Fruit fly (Drosophila melanogaster) whole organism, embryonic: ENCODE measurements around the gene cher.

Experiments
- Atf-2 ChIP-seq: fragments of 200-800 bp; sonication (Bioruptor generic); optimal IDR thresholded peaks from 2 replicates; lab custom pipeline; 2016; ENCODE audit warnings: missing biosample characterization, missing genetic modification characterization
- Bgb ChIP-seq: fragments of 200-800 bp; sonication (Bioruptor generic); IDR thresholded peaks from 2 replicates; pipeline ENCODE4 v1.3.6; 2022; ENCODE audit warnings: missing biosample characterization, missing genetic modification characterization; ENCODE audit not compliant: partially characterized antibody
- CG10267 ChIP-seq: fragments of 200-800 bp; sonication (Bioruptor generic); optimal IDR thresholded peaks from 2 replicates; lab custom pipeline; 2018; ENCODE audit warnings: missing biosample characterization, mild to moderate bottlenecking, missing genetic modification characterization, moderate library complexity
- CG11456 ChIP-seq: fragments of 200-800 bp; sonication (Bioruptor generic); IDR thresholded peaks from 3 replicates; pipeline ENCODE4 v1.3.6; 2022; ENCODE audit warnings: missing biosample characterization, missing genetic modification characterization
- CG12219 ChIP-seq: fragments of 200-800 bp; sonication (Bioruptor generic); optimal IDR thresholded peaks from 3 replicates; lab custom pipeline; 2018; ENCODE audit warnings: missing biosample characterization, mild to moderate bottlenecking, missing genetic modification characterization
- CG13296 ChIP-seq: fragments of 200-800 bp; sonication (Bioruptor generic); optimal IDR thresholded peaks from 3 replicates; lab custom pipeline; 2018; ENCODE audit warnings: missing biosample characterization, mild to moderate bottlenecking, missing genetic modification characterization
- CG13424 ChIP-seq: fragments of 200-800 bp; sonication (Bioruptor generic); optimal IDR thresholded peaks from 2 replicates; lab custom pipeline; 2019; ENCODE audit warnings: missing biosample characterization, mild to moderate bottlenecking, missing genetic modification characterization, moderate library complexity
- CG15514 ChIP-seq: fragments of 200-800 bp; sonication (Bioruptor generic); optimal IDR thresholded peaks from 3 replicates; lab custom pipeline; 2017; ENCODE audit warnings: missing biosample characterization, missing genetic modification characterization, mild to moderate bottlenecking, moderate library complexity, missing genetic modification reagents
- CG17186 ChIP-seq: fragments of 200-800 bp; sonication (Bioruptor generic); optimal IDR thresholded peaks from 3 replicates; lab custom pipeline; 2017; ENCODE audit warnings: missing biosample characterization, missing genetic modification reagents, missing genetic modification characterization
- CG17802 ChIP-seq: fragments of 200-800 bp; sonication (Bioruptor generic); optimal IDR thresholded peaks from 2 replicates; lab custom pipeline; 2018; ENCODE audit warnings: missing biosample characterization, mild to moderate bottlenecking, missing genetic modification characterization, moderate library complexity
- CG2889 ChIP-seq: fragments of 200-800 bp; sonication (Bioruptor generic); IDR thresholded peaks from 3 replicates; pipeline ENCODE4 v1.3.6; 2022; ENCODE audit warnings: missing biosample characterization, missing genetic modification characterization
- CG3065 ChIP-seq: fragments of 200-800 bp; sonication (Bioruptor generic); optimal IDR thresholded peaks from 2 replicates; lab custom pipeline; 2016; ENCODE audit warnings: missing biosample characterization, missing genetic modification characterization
- CG34376 ChIP-seq: fragments of 200-800 bp; sonication (Bioruptor generic); optimal IDR thresholded peaks from 2 replicates; lab custom pipeline; 2018; ENCODE audit warnings: missing biosample characterization, mild to moderate bottlenecking, missing genetic modification characterization
- CG4328 ChIP-seq: fragments of 200-800 bp; sonication (Bioruptor generic); optimal IDR thresholded peaks from 3 replicates; lab custom pipeline; 2017; ENCODE audit warnings: missing biosample characterization, missing genetic modification reagents, missing genetic modification characterization
- CG4617 ChIP-seq: fragments of 200-800 bp; sonication (Bioruptor generic); optimal IDR thresholded peaks from 3 replicates; lab custom pipeline; 2016; ENCODE audit warnings: missing biosample characterization, missing genetic modification characterization, borderline replicate concordance
- CG7786 ChIP-seq: fragments of 200-800 bp; sonication (Bioruptor generic); optimal IDR thresholded peaks from 2 replicates; lab custom pipeline; 2016; ENCODE audit warnings: missing biosample characterization, missing genetic modification characterization
- CG7987 ChIP-seq: fragments of 200-800 bp; sonication (Bioruptor generic); optimal IDR thresholded peaks from 2 replicates; lab custom pipeline; 2018; ENCODE audit warnings: missing biosample characterization, mild to moderate bottlenecking, missing genetic modification characterization, moderate library complexity
- CG8924 ChIP-seq: fragments of 200-800 bp; optimal IDR thresholded peaks from 3 replicates; lab custom pipeline; 2019; ENCODE audit warnings: missing biosample characterization, mild to moderate bottlenecking, missing genetic modification characterization, moderate library complexity
- Chrac-16 ChIP-seq: fragments of 200-800 bp; sonication (Bioruptor generic); optimal IDR thresholded peaks from 3 replicates; lab custom pipeline; 2016; ENCODE audit warnings: missing biosample characterization, missing genetic modification characterization
- Dbx ChIP-seq: fragments of 200-800 bp; sonication (Bioruptor generic); IDR thresholded peaks from 3 replicates; pipeline ENCODE4 v1.3.6; 2022; ENCODE audit warnings: missing biosample characterization, missing genetic modification characterization
- Doc2 ChIP-seq: fragments of 200-800 bp; sonication (Bioruptor generic); IDR thresholded peaks from 2 replicates; pipeline ENCODE4 v1.3.6; 2022; ENCODE audit warnings: missing biosample characterization, missing genetic modification characterization
- Dp ChIP-seq: fragments of 200-800 bp; sonication (Bioruptor generic); optimal IDR thresholded peaks from 2 replicates; lab custom pipeline; 2018; ENCODE audit warnings: missing biosample characterization, mild to moderate bottlenecking, missing genetic modification characterization, moderate library complexity
- Drgx ChIP-seq: fragments of 200-800 bp; sonication (Bioruptor generic); IDR thresholded peaks from 2 replicates; pipeline ENCODE4 v1.3.6; 2022; ENCODE audit warnings: missing biosample characterization, missing genetic modification characterization
- Fer2 ChIP-seq: fragments of 200-800 bp; sonication (Bioruptor generic); optimal IDR thresholded peaks from 2 replicates; lab custom pipeline; 2018; ENCODE audit warnings: missing biosample characterization, mild to moderate bottlenecking, missing genetic modification characterization, moderate library complexity
- Scr ChIP-seq: fragments of 200-800 bp; sonication (Bioruptor generic); IDR thresholded peaks from 2 replicates; pipeline ENCODE4 v1.3.6; 2022; ENCODE audit warnings: missing biosample characterization, missing genetic modification characterization; ENCODE audit not compliant: partially characterized antibody
- Trl ChIP-seq, 3 experiments: fragments of >200 bp in 2 of 3; fragments of 200-800 bp in 1 of 3; sonication (Bioruptor generic) in 1 of 3; optimal IDR thresholded peaks; 2 replicates in 1 of 3; 3 replicates in 2 of 3; lab custom pipeline; 2016 to 2017; ENCODE audit warnings: missing biosample characterization in 1 of 3, missing genetic modification characterization in 1 of 3
- YL-1 ChIP-seq: fragments of 200-800 bp; sonication (Bioruptor generic); optimal IDR thresholded peaks from 3 replicates; lab custom pipeline; 2017; ENCODE audit warnings: missing biosample characterization, mild to moderate bottlenecking, missing genetic modification characterization
- amos ChIP-seq: fragments of 200-800 bp; sonication (Bioruptor generic); IDR thresholded peaks from 2 replicates; pipeline ENCODE4 v1.3.6; 2022; ENCODE audit warnings: missing biosample characterization, missing genetic modification characterization; ENCODE audit not compliant: partially characterized antibody
- btn ChIP-seq: fragments of 200-800 bp; sonication (Bioruptor generic); optimal IDR thresholded peaks from 2 replicates; lab custom pipeline; 2016; ENCODE audit warnings: missing biosample characterization, missing genetic modification characterization
- cad ChIP-seq: fragments of >200 bp; optimal IDR thresholded peaks from 2 replicates; lab custom pipeline; 2017; ENCODE audit warnings: missing biosample characterization, missing genetic modification characterization
- chm ChIP-seq: fragments of 200-800 bp; sonication (Bioruptor generic); IDR thresholded peaks from 2 replicates; pipeline ENCODE4 v1.3.6; 2022; ENCODE audit warnings: missing biosample characterization, missing genetic modification characterization
- cwo ChIP-seq: fragments of 200-800 bp; sonication (Bioruptor generic); optimal IDR thresholded peaks from 3 replicates; lab custom pipeline; 2017; ENCODE audit warnings: missing biosample characterization, missing genetic modification characterization, mild to moderate bottlenecking, moderate library complexity, missing genetic modification reagents
- dmrt99B ChIP-seq: fragments of 200-800 bp; sonication (Bioruptor generic); optimal IDR thresholded peaks from 2 replicates; lab custom pipeline; 2018; ENCODE audit warnings: missing biosample characterization, mild to moderate bottlenecking, missing genetic modification characterization, moderate library complexity
- en ChIP-seq: fragments of 200-800 bp; sonication (Bioruptor generic); optimal IDR thresholded peaks from 2 replicates; lab custom pipeline; 2016; ENCODE audit warnings: missing biosample characterization, missing genetic modification characterization
- eve ChIP-seq, 2 experiments: fragments of >200 bp; optimal IDR thresholded peaks; 2 replicates each; lab custom pipeline; 2017; ENCODE audit warnings: missing biosample characterization in 2 of 2, missing genetic modification characterization in 2 of 2
- ftz-f1 ChIP-seq: fragments of 200-800 bp; sonication (Bioruptor generic); optimal IDR thresholded peaks from 2 replicates; lab custom pipeline; 2016; ENCODE audit warnings: missing biosample characterization, missing genetic modification characterization
- fu2 ChIP-seq: fragments of 200-800 bp; sonication (Bioruptor generic); optimal IDR thresholded peaks from 2 replicates; lab custom pipeline; 2016; ENCODE audit warnings: missing biosample characterization, missing genetic modification characterization
- nerfin-1 ChIP-seq: fragments of 200-800 bp; sonication (Bioruptor generic); optimal IDR thresholded peaks from 3 replicates; lab custom pipeline; 2019; ENCODE audit warnings: missing biosample characterization, mild to moderate bottlenecking, missing genetic modification characterization, moderate library complexity
- onecut ChIP-seq: fragments of 200-800 bp; sonication (Bioruptor generic); IDR thresholded peaks from 2 replicates; pipeline ENCODE4 v1.3.6; 2022; ENCODE audit warnings: missing biosample characterization, missing genetic modification characterization
- pho ChIP-seq: fragments of 200-800 bp; sonication (Bioruptor generic); optimal IDR thresholded peaks from 2 replicates; lab custom pipeline; 2016; ENCODE audit warnings: missing biosample characterization, missing genetic modification characterization
- pum ChIP-seq: fragments of 200-800 bp; sonication (Bioruptor generic); optimal IDR thresholded peaks from 2 replicates; lab custom pipeline; 2016; ENCODE audit warnings: missing biosample characterization, missing genetic modification characterization
- sisA ChIP-seq: fragments of 200-800 bp; sonication (Bioruptor generic); IDR thresholded peaks from 2 replicates; pipeline ENCODE4 v1.3.6; 2022; ENCODE audit warnings: missing biosample characterization, missing genetic modification characterization
- slbo ChIP-seq: fragments of 200-800 bp; sonication (Bioruptor generic); IDR thresholded peaks from 2 replicates; pipeline ENCODE4 v1.3.6; 2022; ENCODE audit warnings: missing biosample characterization, missing genetic modification characterization
- sug ChIP-seq: fragments of 200-800 bp; optimal IDR thresholded peaks from 2 replicates; lab custom pipeline; 2019; ENCODE audit warnings: missing biosample characterization, mild to moderate bottlenecking, missing genetic modification characterization, moderate library complexity
- trem ChIP-seq: fragments of 200-800 bp; optimal IDR thresholded peaks from 3 replicates; lab custom pipeline; 2019; ENCODE audit warnings: missing biosample characterization, mild to moderate bottlenecking, missing genetic modification characterization, moderate library complexity
- tx ChIP-seq: fragments of 200-800 bp; sonication (Bioruptor generic); optimal IDR thresholded peaks from 2 replicates; lab custom pipeline; 2016; ENCODE audit warnings: missing biosample characterization, missing genetic modification characterization
- zen ChIP-seq: fragments of 200-800 bp; sonication (Bioruptor generic); optimal IDR thresholded peaks from 3 replicates; lab custom pipeline; 2018; ENCODE audit warnings: missing biosample characterization, mild to moderate bottlenecking, missing genetic modification characterization, moderate library complexity
- zf30C ChIP-seq: fragments of 200-800 bp; sonication (Bioruptor generic); optimal IDR thresholded peaks from 3 replicates; lab custom pipeline; 2018; ENCODE audit warnings: missing biosample characterization, mild to moderate bottlenecking, missing genetic modification characterization
- zfh2 ChIP-seq: fragments of 200-800 bp; sonication (Bioruptor generic); optimal IDR thresholded peaks from 2 replicates; lab custom pipeline; 2016; ENCODE audit warnings: missing biosample characterization, missing genetic modification characterization

Gene cher

DNA sequence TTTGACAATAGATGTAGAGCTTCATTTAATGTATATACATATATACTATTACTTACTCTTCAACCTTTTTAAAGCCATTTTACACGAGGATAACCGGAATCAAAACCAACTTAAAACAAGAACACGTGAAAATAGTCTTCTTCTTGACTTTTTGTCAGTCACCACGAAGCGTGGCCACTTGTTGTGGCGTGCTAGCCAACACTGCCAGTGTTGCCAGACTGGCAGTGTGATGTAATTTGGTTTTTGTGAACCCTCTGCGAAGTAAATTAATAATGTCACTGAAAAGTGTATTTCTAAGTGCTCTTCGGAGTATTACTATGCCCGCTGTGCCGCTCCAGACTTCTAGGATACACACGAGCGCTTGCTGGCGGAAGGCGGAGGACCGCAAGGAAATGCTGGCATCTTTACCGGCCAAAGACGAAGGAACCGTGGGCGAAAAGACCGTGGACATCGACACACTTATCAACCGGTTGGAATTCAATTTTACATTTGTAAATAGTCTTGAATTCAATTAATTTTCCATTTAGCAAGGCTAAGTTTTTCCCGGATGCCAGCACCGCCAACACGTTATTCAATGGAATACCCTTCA, 52.6 kb downstream of the cher start, which contains the start of the genes Ns1 and mRpS11 (continued):
- peak; percentile 43; the same call in 1 of the 2 replicates for TF ChIP-seq Bgb (GFP tag; lab: Robert Waterston, UW)
- TF ChIP-seq onecut, result peak; percentile 39; the same call in 1 of the 2 replicates
- peak; percentile 37 for TF ChIP-seq CG3065
- TF ChIP-seq chm (GFP tag; lab: Robert Waterston, UW), result peak; percentile 50; the same call in 1 of the 2 replicates
- no peak for TF ChIP-seq zf30C
- peak; percentile 64 for TF ChIP-seq trem
- TF ChIP-seq CG17186 (GFP tag; lab: Kevin White, UChicago), result peak; percentile 31
- TF ChIP-seq CG15514 (GFP tag; lab: Kevin White, UChicago), result peak; percentile 79
- no peak for TF ChIP-seq Drgx (GFP tag; lab: Robert Waterston, UW)
- TF ChIP-seq CG2889, result no peak
- TF ChIP-seq CG34376 (GFP tag; lab: Kevin White, UChicago), result peak; percentile 47
- no peak for TF ChIP-seq eve (GFP tag; optimal IDR thresholded peaks at IDR 0.05; lab: Kevin White, UChicago)
- TF ChIP-seq tx (GFP tag; lab: Kevin White, UChicago), result peak; percentile 33
- 0 out of 2 replicates have a peak, but pooled peaks have one; percentile 27 for TF ChIP-seq sisA (GFP tag; lab: Robert Waterston, UW)
- TF ChIP-seq Scr (GFP tag; lab: Robert Waterston, UW), result peak; percentile 49
- peak; percentile 23 for TF ChIP-seq pum (GFP tag; lab: Kevin White, UChicago)
- peak; percentile 76 for TF ChIP-seq CG7987 (GFP tag; lab: Kevin White, UChicago)
- TF ChIP-seq CG12219, result no peak
- peak; percentile 95 for TF ChIP-seq CG10267 (tag; lab: Kevin White, UChicago)
- TF ChIP-seq CG13424 (tag; lab: Kevin White, UChicago), result peak; percentile 14
- TF ChIP-seq zen (tag; lab: Kevin White, UChicago), result peak; percentile 16
- no peak for TF ChIP-seq cad (GFP tag; lab: Kevin White, UChicago)
- peak; percentile 61; the same call in 2 of the 3 replicates for TF ChIP-seq Dbx (GFP tag; lab: Robert Waterston, UW)
- TF ChIP-seq CG4328 (GFP tag; lab: Kevin White, UChicago), result peak; percentile 4
- TF ChIP-seq CG8924 (tag; lab: Kevin White, UChicago), result peak; percentile 5
- TF ChIP-seq Doc2 (GFP tag; lab: Robert Waterston, UW), result no peak
- peak; percentile 2 for TF ChIP-seq Atf-2
- peak; percentile 58 for TF ChIP-seq slbo (GFP tag; lab: Robert Waterston, UW)
- peak; percentile 34 for TF ChIP-seq Dp (GFP tag; lab: Kevin White, UChicago)
- TF ChIP-seq zfh2 (GFP tag; lab: Kevin White, UChicago), result peak; percentile 52
- TF ChIP-seq Trl (optimal IDR thresholded peaks at IDR 0.05; lab: Kevin White, UChicago), result no peak
- TF ChIP-seq Trl (GFP tag; optimal IDR thresholded peaks at IDR 0.05; lab: Kevin White, UChicago), result peak; percentile 39
- TF ChIP-seq CG13296 (GFP tag; lab: Kevin White, UChicago), result peak; percentile 29
- TF ChIP-seq CG17802 (tag; lab: Kevin White, UChicago), result peak; percentile 10
- peak; percentile 14 for TF ChIP-seq Chrac-16
- TF ChIP-seq btn (GFP tag; lab: Kevin White, UChicago), result no peak
- TF ChIP-seq CG4617 (GFP tag; lab: Kevin White, UChicago), result peak; percentile 96
- 0 out of 3 replicates have a peak, but pooled peaks have one; percentile 44 for TF ChIP-seq CG11456 (GFP tag; lab: Robert Waterston, UW)
- TF ChIP-seq YL-1 (GFP tag; lab: Kevin White, UChicago), result peak; percentile 100
- no peak for TF ChIP-seq Fer2 (tag; lab: Kevin White, UChicago)
- peak; percentile 55 for TF ChIP-seq CG7786 (GFP tag; lab: Kevin White, UChicago)
- TF ChIP-seq nerfin-1, result peak; percentile 91
- TF ChIP-seq dmrt99B (tag; lab: Kevin White, UChicago), result no peak
- TF ChIP-seq ftz-f1 (GFP tag; lab: Kevin White, UChicago), result peak; percentile 42
- no peak for TF ChIP-seq en (GFP tag; lab: Kevin White, UChicago)
- TF ChIP-seq fu2 (GFP tag; lab: Kevin White, UChicago), result peak; percentile 56
- peak; percentile 36; the same call in 1 of the 2 replicates for TF ChIP-seq amos
- peak; percentile 54 for TF ChIP-seq sug (tag; lab: Kevin White, UChicago)
- TF ChIP-seq pho, result peak; percentile 24
- TF ChIP-seq cwo (GFP tag; lab: Kevin White, UChicago), result peak; percentile 85
